Fruit fly (Drosophila melanogaster) whole organism, embryonic: ENCODE results near the gene Mnn1.
A peak's percentile ranks its signal among the peaks of the same experiment; 100 is the strongest.

Experiments
- Asciz ChIP-seq: fragments of 200-800 bp; sonication (Bioruptor generic); optimal IDR thresholded peaks from 2 replicates; lab custom pipeline; 2017; ENCODE audit warnings: missing biosample characterization, mild to moderate bottlenecking, missing genetic modification characterization, missing genetic modification reagents
- BtbVII ChIP-seq: fragments of 200-800 bp; sonication (Bioruptor generic); optimal IDR thresholded peaks from 3 replicates; lab custom pipeline; 2017; ENCODE audit warnings: missing biosample characterization, mild to moderate bottlenecking, missing genetic modification characterization
- CG11085 ChIP-seq: fragments of 200-800 bp; sonication (Bioruptor generic); IDR thresholded peaks from 2 replicates; pipeline ENCODE4 v1.3.6; 2022; ENCODE audit warnings: missing biosample characterization, missing genetic modification characterization
- CG12071 ChIP-seq: fragments of 200-800 bp; sonication (Bioruptor generic); optimal IDR thresholded peaks from 3 replicates; lab custom pipeline; 2018; ENCODE audit warnings: missing biosample characterization, mild to moderate bottlenecking, missing genetic modification characterization
- CG12104 ChIP-seq: fragments of 200-800 bp; sonication (Bioruptor generic); optimal IDR thresholded peaks from 3 replicates; lab custom pipeline; 2016; ENCODE audit warnings: missing biosample characterization, missing genetic modification characterization
- CG13624 ChIP-seq: fragments of 200-800 bp; sonication (Bioruptor generic); optimal IDR thresholded peaks from 2 replicates; lab custom pipeline; 2016; ENCODE audit warnings: missing biosample characterization, missing genetic modification characterization
- CG14710 ChIP-seq: fragments of 200-800 bp; sonication (Bioruptor generic); optimal IDR thresholded peaks from 3 replicates; lab custom pipeline; 2019; ENCODE audit warnings: missing biosample characterization, mild to moderate bottlenecking, missing genetic modification characterization, moderate library complexity
- CG16813 ChIP-seq: fragments of 200-800 bp; sonication (Bioruptor generic); IDR thresholded peaks from 3 replicates; pipeline ENCODE4 v1.3.6; 2022; ENCODE audit warnings: missing biosample characterization, missing genetic modification characterization; ENCODE audit not compliant: partially characterized antibody
- CG17829 ChIP-seq: fragments of 200-800 bp; optimal IDR thresholded peaks from 2 replicates; lab custom pipeline; 2019; ENCODE audit warnings: missing biosample characterization, mild to moderate bottlenecking, missing genetic modification characterization, moderate library complexity
- CG18619 ChIP-seq: fragments of 200-800 bp; sonication (Bioruptor generic); optimal IDR thresholded peaks from 3 replicates; lab custom pipeline; 2017; ENCODE audit warnings: missing biosample characterization, mild to moderate bottlenecking, missing genetic modification characterization
- CG30403 ChIP-seq: fragments of 200-800 bp; sonication (Bioruptor generic); optimal IDR thresholded peaks from 3 replicates; lab custom pipeline; 2016; ENCODE audit warnings: missing biosample characterization, missing genetic modification characterization
- CG32772 ChIP-seq: fragments of 200-800 bp; sonication (Bioruptor generic); IDR thresholded peaks from 2 replicates; pipeline ENCODE4 v1.3.6; 2022; ENCODE audit warnings: missing biosample characterization, missing genetic modification characterization
- CG3847 ChIP-seq: fragments of 200-800 bp; sonication (Bioruptor generic); IDR thresholded peaks from 2 replicates; pipeline ENCODE4 v1.3.6; 2022; ENCODE audit warnings: missing biosample characterization, missing genetic modification characterization
- CG4282 ChIP-seq: fragments of 200-800 bp; sonication (Bioruptor generic); optimal IDR thresholded peaks from 2 replicates; lab custom pipeline; 2016; ENCODE audit warnings: missing biosample characterization, missing genetic modification characterization
- CG4730 ChIP-seq: fragments of 200-800 bp; sonication (Bioruptor generic); IDR thresholded peaks from 2 replicates; pipeline ENCODE4 v1.3.6; 2022; ENCODE audit warnings: missing biosample characterization, missing genetic modification characterization
- CG6689 ChIP-seq: fragments of 200-800 bp; sonication (Bioruptor generic); IDR thresholded peaks from 2 replicates; pipeline ENCODE4 v1.3.6; 2022; ENCODE audit warnings: missing biosample characterization, missing genetic modification characterization
- CG7357 ChIP-seq: fragments of 200-800 bp; sonication (Bioruptor generic); IDR thresholded peaks from 3 replicates; pipeline ENCODE4 v1.3.6; 2022; ENCODE audit warnings: missing biosample characterization, missing genetic modification characterization
- CG7556 ChIP-seq: fragments of 200-800 bp; sonication (Bioruptor generic); optimal IDR thresholded peaks from 2 replicates; lab custom pipeline; 2017; ENCODE audit warnings: missing biosample characterization, mild to moderate bottlenecking, missing genetic modification characterization
- CG8478 ChIP-seq: fragments of >200 bp; optimal IDR thresholded peaks from 2 replicates; lab custom pipeline; 2018
- CG9215 ChIP-seq: fragments of 200-800 bp; sonication (Bioruptor generic); IDR thresholded peaks from 2 replicates; pipeline ENCODE4 v1.3.6; 2022; ENCODE audit warnings: missing biosample characterization, missing genetic modification characterization
- Chrac-16 ChIP-seq: fragments of 200-800 bp; sonication (Bioruptor generic); optimal IDR thresholded peaks from 3 replicates; lab custom pipeline; 2016; ENCODE audit warnings: missing biosample characterization, missing genetic modification characterization
- Dip2 ChIP-seq: fragments of 200-800 bp; sonication (Bioruptor generic); IDR thresholded peaks from 2 replicates; pipeline ENCODE4 v1.3.6; 2022; ENCODE audit warnings: missing biosample characterization, missing genetic modification characterization
- Doc3 ChIP-seq: fragments of 200-800 bp; sonication (Bioruptor generic); IDR thresholded peaks from 3 replicates; pipeline ENCODE4 v1.3.6; 2022; ENCODE audit warnings: missing biosample characterization, missing genetic modification characterization; ENCODE audit not compliant: partially characterized antibody
- Drgx ChIP-seq: fragments of 200-800 bp; sonication (Bioruptor generic); IDR thresholded peaks from 2 replicates; pipeline ENCODE4 v1.3.6; 2022; ENCODE audit warnings: missing biosample characterization, missing genetic modification characterization
- Fer2 ChIP-seq: fragments of 200-800 bp; sonication (Bioruptor generic); optimal IDR thresholded peaks from 2 replicates; lab custom pipeline; 2018; ENCODE audit warnings: missing biosample characterization, mild to moderate bottlenecking, missing genetic modification characterization, moderate library complexity
- HLH4C ChIP-seq: fragments of 200-800 bp; sonication (Bioruptor generic); IDR thresholded peaks from 3 replicates; pipeline ENCODE4 v1.3.6; 2022; ENCODE audit warnings: missing biosample characterization, missing genetic modification characterization; ENCODE audit not compliant: partially characterized antibody
- Hr51 ChIP-seq, 2 experiments: fragments of 200-800 bp; sonication (Bioruptor generic); optimal IDR thresholded peaks; 2 replicates in 1 of 2; 3 replicates in 1 of 2; lab custom pipeline; 2016 to 2018; ENCODE audit warnings: missing biosample characterization in 2 of 2, missing genetic modification characterization in 2 of 2, mild to moderate bottlenecking in 1 of 2, moderate library complexity in 1 of 2
- Med ChIP-seq: fragments of 200-800 bp; sonication (Bioruptor generic); peaks from one replicate; lab custom pipeline; 2016; ENCODE audit warnings: missing biosample characterization, missing genetic modification characterization, mild to moderate bottlenecking, inconsistent platforms, moderate library complexity
- Rfx ChIP-seq: fragments of 200-800 bp; sonication (Bioruptor generic); IDR thresholded peaks from 2 replicates; pipeline ENCODE4 v1.3.6; 2022; ENCODE audit warnings: missing biosample characterization, missing genetic modification characterization
- Trl ChIP-seq, 3 experiments: fragments of >200 bp in 2 of 3; fragments of 200-800 bp in 1 of 3; sonication (Bioruptor generic) in 1 of 3; optimal IDR thresholded peaks; 2 replicates in 1 of 3; 3 replicates in 2 of 3; lab custom pipeline; 2016 to 2017; ENCODE audit warnings: missing biosample characterization in 1 of 3, missing genetic modification characterization in 1 of 3
- YL-1 ChIP-seq: fragments of 200-800 bp; sonication (Bioruptor generic); optimal IDR thresholded peaks from 3 replicates; lab custom pipeline; 2017; ENCODE audit warnings: missing biosample characterization, mild to moderate bottlenecking, missing genetic modification characterization
- al ChIP-seq: fragments of 200-800 bp; sonication (Bioruptor generic); IDR thresholded peaks from 2 replicates; pipeline ENCODE4 v1.3.6; 2022; ENCODE audit warnings: missing biosample characterization, missing genetic modification characterization
- ase ChIP-seq: fragments of 200-800 bp; sonication (Bioruptor generic); IDR thresholded peaks from 3 replicates; pipeline ENCODE4 v1.3.6; 2022; ENCODE audit warnings: missing biosample characterization, missing genetic modification characterization
- az2 ChIP-seq: fragments of 200-800 bp; sonication (Bioruptor generic); optimal IDR thresholded peaks from 3 replicates; lab custom pipeline; 2016; ENCODE audit warnings: missing biosample characterization, missing genetic modification characterization
- bigmax ChIP-seq: fragments of 200-800 bp; sonication (Bioruptor generic); optimal IDR thresholded peaks from 2 replicates; lab custom pipeline; 2018; ENCODE audit warnings: missing biosample characterization, mild to moderate bottlenecking, missing genetic modification characterization
- cas ChIP-seq: fragments of 200-800 bp; sonication (Bioruptor generic); IDR thresholded peaks from 2 replicates; pipeline ENCODE4 v1.3.6; 2022; ENCODE audit warnings: missing biosample characterization, missing genetic modification characterization
- dimm ChIP-seq: fragments of 200-800 bp; sonication (Bioruptor generic); IDR thresholded peaks from 2 replicates; pipeline ENCODE4 v1.3.6; 2022; ENCODE audit warnings: missing biosample characterization, missing genetic modification characterization
- dmrt11E ChIP-seq: fragments of 200-800 bp; sonication (Bioruptor generic); optimal IDR thresholded peaks from 3 replicates; lab custom pipeline; 2018; ENCODE audit warnings: missing biosample characterization, mild to moderate bottlenecking, missing genetic modification characterization, moderate library complexity
- esg ChIP-seq: fragments of 200-800 bp; sonication (Bioruptor generic); conservative IDR thresholded peaks from 2 replicates; pipeline ENCODE4 v1.3.6; 2022; ENCODE audit warnings: missing biosample characterization, missing genetic modification characterization
- eve ChIP-seq, 2 experiments: fragments of >200 bp; optimal IDR thresholded peaks; 2 replicates each; lab custom pipeline; 2017; ENCODE audit warnings: missing biosample characterization in 2 of 2, missing genetic modification characterization in 2 of 2
- fd3F ChIP-seq: fragments of 200-800 bp; sonication (Bioruptor generic); optimal IDR thresholded peaks from 2 replicates; lab custom pipeline; 2018; ENCODE audit warnings: missing biosample characterization, mild to moderate bottlenecking, missing genetic modification characterization, moderate library complexity
- gem ChIP-seq: fragments of 200-800 bp; sonication (Bioruptor generic); optimal IDR thresholded peaks from 2 replicates; lab custom pipeline; 2019; ENCODE audit warnings: missing biosample characterization, mild to moderate bottlenecking, missing genetic modification characterization, moderate library complexity
- grau ChIP-seq: fragments of 200-800 bp; optimal IDR thresholded peaks from 3 replicates; lab custom pipeline; 2019; ENCODE audit warnings: missing biosample characterization, mild to moderate bottlenecking, missing genetic modification characterization, moderate library complexity
- her ChIP-seq: fragments of 200-800 bp; sonication (Bioruptor generic); optimal IDR thresholded peaks from 2 replicates; lab custom pipeline; 2016; ENCODE audit warnings: missing biosample characterization, missing genetic modification characterization
- lmd ChIP-seq: fragments of 200-800 bp; sonication (Bioruptor generic); IDR thresholded peaks from 2 replicates; pipeline ENCODE4 v1.3.6; 2022; ENCODE audit warnings: missing biosample characterization, missing genetic modification characterization
- p53 ChIP-seq: fragments of 200-800 bp; sonication (Bioruptor generic); optimal IDR thresholded peaks from 2 replicates; lab custom pipeline; 2016; ENCODE audit warnings: missing biosample characterization, missing genetic modification characterization
- pho ChIP-seq: fragments of 200-800 bp; sonication (Bioruptor generic); optimal IDR thresholded peaks from 2 replicates; lab custom pipeline; 2016; ENCODE audit warnings: missing biosample characterization, missing genetic modification characterization
- pita ChIP-seq: fragments of 200-800 bp; sonication (Bioruptor generic); optimal IDR thresholded peaks from 2 replicates; lab custom pipeline; 2017; ENCODE audit warnings: missing biosample characterization, mild to moderate bottlenecking, missing genetic modification characterization
- repo ChIP-seq: fragments of 200-800 bp; sonication (Bioruptor generic); optimal IDR thresholded peaks from 2 replicates; lab custom pipeline; 2016; ENCODE audit warnings: missing biosample characterization, missing genetic modification characterization
- sens ChIP-seq: fragments of 200-800 bp; sonication (Bioruptor generic); peaks from one replicate; lab custom pipeline; 2016; ENCODE audit warnings: missing biosample characterization, missing genetic modification characterization
- sob ChIP-seq: fragments of 200-800 bp; sonication (Bioruptor generic); IDR thresholded peaks from 2 replicates; pipeline ENCODE4 v1.3.6; 2022; ENCODE audit warnings: missing biosample characterization, missing genetic modification characterization

Gene Mnn1

dm6 chr2L:7039342-7039684 lies 16.8 kb upstream of the Mnn1 start (continued):
- TF ChIP-seq sens (GFP tag; lab: Kevin White, UChicago) (peak; percentile 89), CG17829 (peak; percentile 39), lmd (peak; percentile 60), CG7556 (GFP tag; lab: Kevin White, UChicago) (peak; percentile 56), Fer2 (tag; lab: Kevin White, UChicago) (no peak), Hr51 (GFP tag; optimal IDR thresholded peaks at IDR 0.05; lab: Kevin White, UChicago) (peak in 1 of 2 experiments; percentile 70), ase (0 out of 3 replicates have a peak, but pooled peaks have one; percentile 51), Asciz (GFP tag; lab: Kevin White, UChicago) (peak; percentile 46), CG8478 (lab: Kevin White, UChicago) (no peak), CG13624 (GFP tag; lab: Kevin White, UChicago) (peak; percentile 29), repo (GFP tag; lab: Kevin White, UChicago) (no peak), CG4730 (GFP tag; lab: Robert Waterston, UW) (0 out of 2 replicates have a peak, but pooled peaks have one; percentile 44), CG3847 (peak; percentile 38; the same call in 1 of the 2 replicates), Drgx (GFP tag; lab: Robert Waterston, UW) (peak; percentile 54), CG9215 (GFP tag; lab: Robert Waterston, UW) (0 out of 2 replicates have a peak, but pooled peaks have one; percentile 32), CG18619 (GFP tag; lab: Kevin White, UChicago) (peak; percentile 26), pho (GFP tag; lab: Kevin White, UChicago) (peak; percentile 55), CG16813 (GFP tag; lab: Robert Waterston, UW) (no peak), CG11085 (GFP tag; lab: Robert Waterston, UW) (no peak), dmrt11E (tag; lab: Kevin White, UChicago) (peak; percentile 28), Rfx (GFP tag; lab: Robert Waterston, UW) (peak; percentile 70), sob (GFP tag; lab: Robert Waterston, UW) (peak; percentile 60; the same call in 1 of the 2 replicates), CG12104 (GFP tag; lab: Kevin White, UChicago) (peak; percentile 58), Chrac-16 (peak; percentile 51), CG7357 (GFP tag; lab: Robert Waterston, UW) (peak; percentile 44; the same call in 2 of the 3 replicates), BtbVII (GFP tag; lab: Kevin White, UChicago) (peak; percentile 3), HLH4C (GFP tag; lab: Robert Waterston, UW) (no peak), Med (GFP tag; lab: Kevin White, UChicago) (peak; percentile 54), grau (tag; lab: Kevin White, UChicago) (peak; percentile 38), Trl (optimal IDR thresholded peaks at IDR 0.05; lab: Kevin White, UChicago) (no peak), Trl (GFP tag; optimal IDR thresholded peaks at IDR 0.05; lab: Kevin White, UChicago) (peak; percentile 28), her (GFP tag; lab: Kevin White, UChicago) (peak; percentile 27), gem (tag; lab: Kevin White, UChicago) (peak; percentile 79), esg (GFP tag; lab: Robert Waterston, UW) (peak; percentile 51), dimm (GFP tag; lab: Robert Waterston, UW) (no peak), Dip2 (GFP tag; lab: Robert Waterston, UW) (no peak), pita (GFP tag; lab: Kevin White, UChicago) (no peak), YL-1 (GFP tag; lab: Kevin White, UChicago) (no peak), al (GFP tag; lab: Robert Waterston, UW) (0 out of 2 replicates have a peak, but pooled peaks have one; percentile 16), cas (GFP tag; lab: Robert Waterston, UW) (no peak), eve (GFP tag; optimal IDR thresholded peaks at IDR 0.05; lab: Kevin White, UChicago) (peak in 1 of 2 experiments; percentile 70), CG14710 (tag; lab: Kevin White, UChicago) (peak; percentile 33), az2 (peak; percentile 41), CG6689 (GFP tag; lab: Robert Waterston, UW) (peak; percentile 79), CG12071 (GFP tag; lab: Kevin White, UChicago) (no peak), CG4282 (GFP tag; lab: Kevin White, UChicago) (peak; percentile 35), p53 (GFP tag; lab: Kevin White, UChicago) (peak; percentile 5), CG30403 (GFP tag; lab: Kevin White, UChicago) (peak; percentile 73), CG32772 (GFP tag; lab: Robert Waterston, UW) (peak; percentile 62), fd3F (GFP tag; lab: Kevin White, UChicago) (peak; percentile 7), bigmax (no peak), Doc3 (GFP tag; lab: Robert Waterston, UW) (no peak)
